Worm (Caenorhabditis elegans): ENCODE measurements around the gene rpl-39.

Gene rpl-39

DNA sequence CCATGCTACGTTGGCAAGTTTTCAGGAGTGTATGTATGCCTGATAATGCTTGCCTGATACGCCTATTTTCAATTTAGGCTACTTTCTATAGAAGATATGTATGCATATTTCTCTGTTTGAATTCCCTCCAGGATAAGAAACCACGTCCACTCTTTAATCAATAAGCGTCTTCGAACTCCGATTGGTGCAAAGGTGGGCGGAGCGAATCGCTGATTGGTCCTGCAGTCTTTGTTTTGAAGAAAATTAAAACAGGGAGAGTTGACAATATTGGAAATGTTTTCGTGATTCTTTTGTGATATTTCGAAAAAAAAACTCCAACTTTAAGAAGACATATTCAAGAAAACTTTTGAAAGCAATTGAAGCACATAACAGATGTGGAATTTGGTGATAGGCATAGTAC, 14.0 kb downstream of the rpl-39 start:
- TF ChIP-seq sma-3 (GFP tag; optimal IDR thresholded peaks at IDR 0.05) = no peak

DNA sequence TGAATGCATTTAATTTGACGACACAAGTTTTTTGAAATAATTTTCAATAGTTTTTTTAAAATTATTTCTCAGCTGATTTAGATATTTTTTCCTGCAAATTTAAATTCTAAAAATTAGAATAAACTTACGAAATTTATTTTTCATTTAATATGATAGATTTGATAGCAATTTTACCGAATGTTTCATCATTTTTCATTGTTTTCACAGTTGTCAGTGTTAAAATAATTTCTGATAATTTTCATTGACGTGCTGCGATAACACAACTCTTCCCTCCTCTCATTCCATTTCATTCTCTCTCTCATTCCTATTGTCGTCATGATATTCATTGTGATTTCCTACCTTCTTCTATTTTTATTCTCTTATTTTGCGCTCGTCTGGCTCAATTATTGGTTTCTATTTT, 15.7 kb downstream of the rpl-39 start, which contains the start of gene hint-3:
Gene hint-3, plus strand, starts transcription at position 301 of the 400 bp plus-strand sequence.
- TF ChIP-seq fos-1 (tag; optimal IDR thresholded peaks at IDR 0.05) = peak; percentile 34
- no peak for TF ChIP-seq unc-55 (GFP tag; optimal IDR thresholded peaks at IDR 0.05)

DNA sequence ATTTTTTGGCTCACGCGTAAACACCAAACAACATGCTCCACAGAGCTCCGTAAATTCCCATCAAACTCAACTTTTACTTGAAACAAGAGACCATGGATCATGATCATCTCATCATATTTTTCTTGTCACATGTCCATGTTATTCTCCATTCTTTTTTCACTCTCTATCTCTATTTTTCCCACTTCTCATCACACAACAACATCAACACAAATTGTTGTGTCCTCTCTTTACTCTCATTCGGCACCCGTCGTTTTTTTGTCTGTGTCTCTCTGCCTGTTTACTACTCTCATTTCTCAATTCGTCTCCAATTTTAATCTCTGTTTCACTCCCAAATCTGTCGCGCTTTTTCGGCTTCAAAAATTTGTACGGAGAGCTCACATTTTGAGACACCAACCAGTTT, 16.6 kb downstream of the rpl-39 start:
- no peak for TF ChIP-seq blmp-1 (tag; optimal IDR thresholded peaks at IDR 0.05; ENCODE audit: insufficient read depth)
- TF ChIP-seq mab-5 (tag; optimal IDR thresholded peaks at IDR 0.05) = peak; percentile 81
- no peak for TF ChIP-seq ama-1 (optimal IDR thresholded peaks at IDR 0.05)
- peak in 1 of 2 experiments; percentile 70 for TF ChIP-seq lsy-2 (tag; optimal IDR thresholded peaks at IDR 0.05)
- no peak for TF ChIP-seq ztf-1 (GFP tag; conservative IDR thresholded peaks at IDR 0.05)
- TF ChIP-seq egl-27 (tag; optimal IDR thresholded peaks at IDR 0.05) = peak; percentile 60
- TF ChIP-seq nhr-25 (tag; optimal IDR thresholded peaks at IDR 0.05) = peak; percentile 24
- TF ChIP-seq peb-1 (tag; optimal IDR thresholded peaks at IDR 0.05) = no peak
- peak; percentile 26 for TF ChIP-seq lin-13 (GFP tag; optimal IDR thresholded peaks at IDR 0.05)
- TF ChIP-seq nhr-23 (tag; optimal IDR thresholded peaks at IDR 0.05) = no peak
- TF ChIP-seq C34F6.9 (tag; optimal IDR thresholded peaks at IDR 0.05) = peak; percentile 82
- TF ChIP-seq alr-1 (tag; optimal IDR thresholded peaks at IDR 0.05) = no peak
- TF ChIP-seq zag-1 (tag; optimal IDR thresholded peaks at IDR 0.05) = peak; percentile 12
- peak; percentile 12 for TF ChIP-seq nhr-21 (tag; optimal IDR thresholded peaks at IDR 0.05)
- TF ChIP-seq nhr-10 (tag; optimal IDR thresholded peaks at IDR 0.05) = no peak
- TF ChIP-seq fos-1 (tag; optimal IDR thresholded peaks at IDR 0.05) = peak; percentile 23
- no peak for TF ChIP-seq ceh-82 (tag; optimal IDR thresholded peaks at IDR 0.05)
- peak; percentile 80 for TF ChIP-seq unc-55 (GFP tag; optimal IDR thresholded peaks at IDR 0.05)
- TF ChIP-seq ZK546.5 (tag; optimal IDR thresholded peaks at IDR 0.05) = no peak
- TF ChIP-seq nhr-129 (tag; optimal IDR thresholded peaks at IDR 0.05) = peak; percentile 87
- no peak for TF ChIP-seq nhr-12 (tag; optimal IDR thresholded peaks at IDR 0.05)
- no peak for TF ChIP-seq skn-1 (tag; optimal IDR thresholded peaks at IDR 0.05)
- TF ChIP-seq F13H6.1 (tag; optimal IDR thresholded peaks at IDR 0.05) = peak; percentile 36
- no peak for TF ChIP-seq lin-39 (tag; optimal IDR thresholded peaks at IDR 0.05)
- TF ChIP-seq snpc-4 (tag; optimal IDR thresholded peaks at IDR 0.05) = no peak
- peak; percentile 75 for TF ChIP-seq crh-2 (tag; optimal IDR thresholded peaks at IDR 0.05)
- TF ChIP-seq unc-62 (GFP tag; optimal IDR thresholded peaks at IDR 0.05) = peak; percentile 24
- no peak for TF ChIP-seq nhr-6 (tag; optimal IDR thresholded peaks at IDR 0.05)
- peak in 1 of 2 experiments; percentile 73 for TF ChIP-seq mdl-1 (tag; optimal IDR thresholded peaks at IDR 0.05)
- peak; percentile 21 for TF ChIP-seq sma-3 (GFP tag; optimal IDR thresholded peaks at IDR 0.05)
- TF ChIP-seq sma-9 (GFP tag; optimal IDR thresholded peaks at IDR 0.05) = peak; percentile 69
- TF ChIP-seq sma-9 (tag; optimal IDR thresholded peaks at IDR 0.05) = no peak
- no peak for TF ChIP-seq lin-11 (tag; optimal IDR thresholded peaks at IDR 0.05)
- TF ChIP-seq gmeb-1 (tag; optimal IDR thresholded peaks at IDR 0.05) = peak; percentile 40

DNA sequence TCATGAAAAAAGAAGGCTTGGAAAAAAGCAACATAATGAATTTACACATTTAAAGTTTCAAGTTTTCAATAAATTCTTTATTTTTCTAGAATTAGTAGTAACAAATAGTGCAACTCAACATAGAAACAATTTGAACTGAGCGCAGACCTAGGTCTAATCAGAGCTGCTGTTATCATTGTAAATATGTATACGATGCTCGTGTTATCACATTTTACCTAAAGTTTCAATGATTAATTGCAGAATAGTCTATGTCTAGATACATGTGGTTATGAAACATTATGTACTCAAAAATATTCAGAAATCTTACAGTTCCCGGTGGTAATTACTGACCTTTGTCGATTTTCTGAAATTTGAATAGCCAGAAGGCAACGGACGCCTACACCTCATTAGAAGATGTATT, 19.9 kb downstream of the rpl-39 start:
- TF ChIP-seq elt-3 (tag; optimal IDR thresholded peaks at IDR 0.05) (no peak), fos-1 (tag; optimal IDR thresholded peaks at IDR 0.05) (peak; percentile 5), unc-39 (tag; optimal IDR thresholded peaks at IDR 0.05) (no peak), zag-1 (tag; optimal IDR thresholded peaks at IDR 0.05) (no peak), skn-1 (tag; optimal IDR thresholded peaks at IDR 0.05) (no peak), ZK546.5 (tag; optimal IDR thresholded peaks at IDR 0.05) (no peak), lin-39 (tag; optimal IDR thresholded peaks at IDR 0.05) (no peak), nhr-6 (tag; optimal IDR thresholded peaks at IDR 0.05) (no peak), nhr-77 (tag; optimal IDR thresholded peaks at IDR 0.05) (no peak), sma-9 (GFP tag; optimal IDR thresholded peaks at IDR 0.05) (peak; percentile 14), sma-9 (tag; optimal IDR thresholded peaks at IDR 0.05) (no peak)

DNA sequence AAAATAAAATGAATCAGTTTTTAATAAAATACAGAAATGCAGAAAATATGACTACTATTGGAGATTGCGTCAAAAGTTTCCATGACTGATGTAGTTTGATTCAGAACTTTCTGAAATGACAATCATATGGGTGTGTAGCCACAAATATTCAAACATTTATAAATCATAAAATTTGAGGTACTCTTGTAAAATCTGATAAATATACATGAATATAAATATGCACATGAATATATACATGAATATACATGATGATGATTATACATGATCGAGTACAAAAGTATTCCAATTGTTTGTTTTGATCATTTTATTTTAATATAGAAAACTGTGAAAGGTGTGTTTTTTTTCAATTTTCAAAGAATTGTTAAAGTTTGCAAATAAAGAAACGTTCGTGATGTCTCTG, 21.3 kb downstream of the rpl-39 start, which contains the start of gene T05B11.4:
Gene T05B11.4, minus strand, starts transcription at position 101 of the 400 bp plus-strand sequence.
- TF ChIP-seq sma-3 (GFP tag; optimal IDR thresholded peaks at IDR 0.05) (no peak), snpc-4 (tag; optimal IDR thresholded peaks at IDR 0.05) (no peak), alr-1 (tag; optimal IDR thresholded peaks at IDR 0.05) (no peak), blmp-1 (tag; optimal IDR thresholded peaks at IDR 0.05; ENCODE audit: insufficient read depth) (no peak), mdl-1 (tag; optimal IDR thresholded peaks at IDR 0.05) (no peak), dmd-4 (tag; optimal IDR thresholded peaks at IDR 0.05) (no peak), sma-9 (GFP tag; optimal IDR thresholded peaks at IDR 0.05) (no peak), sma-9 (tag; optimal IDR thresholded peaks at IDR 0.05) (no peak), peb-1 (tag; optimal IDR thresholded peaks at IDR 0.05) (no peak), gmeb-1 (tag; optimal IDR thresholded peaks at IDR 0.05) (no peak), elt-1 (tag; optimal IDR thresholded peaks at IDR 0.05) (no peak), nhr-12 (tag; optimal IDR thresholded peaks at IDR 0.05) (no peak), mbf-1 (tag; optimal IDR thresholded peaks at IDR 0.05) (no peak), sem-4 (tag; optimal IDR thresholded peaks at IDR 0.05) (no peak), ceh-82 (tag; optimal IDR thresholded peaks at IDR 0.05) (no peak), nhr-21 (tag; optimal IDR thresholded peaks at IDR 0.05) (no peak), crh-2 (tag; optimal IDR thresholded peaks at IDR 0.05) (no peak), ztf-1 (GFP tag; conservative IDR thresholded peaks at IDR 0.05) (no peak), nhr-129 (tag; optimal IDR thresholded peaks at IDR 0.05) (no peak)

Data from whole organism, L2 larva.